Fruit fly (Drosophila melanogaster) whole organism, adult: ENCODE data around the gene CG7332.

Experiments
- CG11617 ChIP-seq: fragments of 200-800 bp; sonication (Bioruptor generic); optimal IDR thresholded peaks from 2 replicates; lab custom pipeline; 2017; ENCODE audit warnings: mild to moderate bottlenecking, missing biosample characterization, missing genetic modification reagents, missing genetic modification characterization
- CG12768 ChIP-seq: fragments of 200-800 bp; sonication (Bioruptor generic); optimal IDR thresholded peaks from 2 replicates; lab custom pipeline; 2017; ENCODE audit warnings: missing biosample characterization, missing genetic modification characterization, mild to moderate bottlenecking, moderate library complexity, missing genetic modification reagents
- CG14711 ChIP-seq: fragments of 200-800 bp; sonication (Bioruptor generic); optimal IDR thresholded peaks from 2 replicates; lab custom pipeline; 2018; ENCODE audit warnings: missing biosample characterization, mild to moderate bottlenecking, missing genetic modification characterization, moderate library complexity
- CG1620 ChIP-seq: fragments of 200-800 bp; sonication (Bioruptor generic); optimal IDR thresholded peaks from 2 replicates; lab custom pipeline; 2016; ENCODE audit warnings: missing biosample characterization, missing genetic modification characterization
- CG33017 ChIP-seq: fragments of 200-800 bp; sonication (Bioruptor generic); optimal IDR thresholded peaks from 2 replicates; lab custom pipeline; 2018; ENCODE audit warnings: missing biosample characterization, mild to moderate bottlenecking, missing genetic modification characterization, moderate library complexity
- CG5204 ChIP-seq: fragments of 200-800 bp; sonication (Bioruptor generic); optimal IDR thresholded peaks from 2 replicates; lab custom pipeline; 2016; ENCODE audit warnings: missing biosample characterization, missing genetic modification characterization
- CG7045 ChIP-seq: fragments of 200-800 bp; sonication (Bioruptor generic); optimal IDR thresholded peaks from 2 replicates; lab custom pipeline; 2017; ENCODE audit warnings: missing biosample characterization, mild to moderate bottlenecking, missing genetic modification characterization
- CG7101 ChIP-seq: fragments of 200-800 bp; sonication (Bioruptor generic); optimal IDR thresholded peaks from 2 replicates; lab custom pipeline; 2018; ENCODE audit warnings: missing biosample characterization, mild to moderate bottlenecking, missing genetic modification characterization, moderate library complexity
- Clk ChIP-seq: fragments of 200-800 bp; sonication (Bioruptor generic); optimal IDR thresholded peaks from 2 replicates; lab custom pipeline; 2017; ENCODE audit warnings: missing biosample characterization, missing genetic modification characterization
- Crg-1 ChIP-seq: fragments of 200-800 bp; sonication (Bioruptor generic); optimal IDR thresholded peaks from 2 replicates; lab custom pipeline; 2016; ENCODE audit warnings: missing biosample characterization, missing genetic modification characterization
- Hr96 ChIP-seq: fragments of 200-800 bp; sonication (Bioruptor generic); optimal IDR thresholded peaks from 2 replicates; lab custom pipeline; 2016; ENCODE audit warnings: missing biosample characterization, missing genetic modification characterization
- Mnt ChIP-seq: fragments of 200-800 bp; sonication (Bioruptor generic); optimal IDR thresholded peaks from 2 replicates; lab custom pipeline; 2016; ENCODE audit warnings: missing biosample characterization, mild to moderate bottlenecking, missing genetic modification characterization
- bab1 ChIP-seq: fragments of 200-800 bp; sonication (Bioruptor generic); optimal IDR thresholded peaks from 3 replicates; lab custom pipeline; 2019; ENCODE audit warnings: missing biosample characterization, mild to moderate bottlenecking, missing genetic modification characterization, moderate library complexity
- cic ChIP-seq: fragments of 200-800 bp; sonication (Bioruptor generic); optimal IDR thresholded peaks from 2 replicates; lab custom pipeline; 2017; ENCODE audit warnings: missing biosample characterization, mild to moderate bottlenecking, missing genetic modification characterization, moderate library complexity
- cnc ChIP-seq, 2 experiments: fragments of >200 bp; optimal IDR thresholded peaks; 2 replicates each; lab custom pipeline; 2017
- kay ChIP-seq: fragments of 200-800 bp; sonication (Bioruptor generic); peaks from one replicate; lab custom pipeline; 2016; ENCODE audit warnings: missing biosample characterization, missing genetic modification characterization, borderline replicate concordance
- ovo ChIP-seq: fragments of 200-800 bp; sonication (Bioruptor generic); optimal IDR thresholded peaks from 2 replicates; lab custom pipeline; 2016; ENCODE audit warnings: missing biosample characterization, missing genetic modification characterization
- pad ChIP-seq: fragments of 200-800 bp; sonication (Bioruptor generic); optimal IDR thresholded peaks from 3 replicates; lab custom pipeline; 2017; ENCODE audit warnings: missing biosample characterization, missing genetic modification characterization, mild to moderate bottlenecking, moderate library complexity, missing genetic modification reagents
- tj ChIP-seq: fragments of 200-800 bp; sonication (Bioruptor generic); optimal IDR thresholded peaks from 3 replicates; lab custom pipeline; 2017; ENCODE audit warnings: missing biosample characterization, mild to moderate bottlenecking, missing genetic modification characterization, moderate library complexity
- toe ChIP-seq: fragments of 200-800 bp; sonication (Bioruptor generic); optimal IDR thresholded peaks from 2 replicates; lab custom pipeline; 2016; ENCODE audit warnings: missing biosample characterization, missing genetic modification characterization

Gene CG7332

DNA sequence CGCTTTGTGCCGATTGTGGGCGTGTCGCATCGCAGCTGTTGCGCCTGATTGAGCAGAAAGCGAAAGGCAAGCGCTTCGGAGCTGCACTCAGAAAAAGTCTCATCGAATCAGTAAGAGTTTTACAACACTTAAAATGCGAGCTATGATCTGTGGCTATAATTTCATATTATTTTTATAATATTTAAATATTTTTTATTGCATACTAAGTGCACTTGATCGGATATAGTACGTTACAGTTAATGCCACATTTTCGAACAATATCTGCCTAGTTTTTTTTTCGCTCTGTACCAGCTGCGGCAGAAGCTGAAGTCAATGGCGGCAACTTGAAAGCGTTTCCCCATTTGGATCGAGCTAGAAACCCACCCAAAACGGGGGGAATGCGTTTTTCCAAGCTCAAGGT, 18.5 kb downstream of the CG7332 start:
- TF ChIP-seq CG1620 (GFP tag; lab: Kevin White, UChicago) (no peak), CG33017 (tag; lab: Kevin White, UChicago) (no peak), Crg-1 (GFP tag; lab: Kevin White, UChicago) (no peak), Mnt (no peak), toe (GFP tag; lab: Kevin White, UChicago) (no peak), CG7101 (tag; lab: Kevin White, UChicago) (no peak)

DNA sequence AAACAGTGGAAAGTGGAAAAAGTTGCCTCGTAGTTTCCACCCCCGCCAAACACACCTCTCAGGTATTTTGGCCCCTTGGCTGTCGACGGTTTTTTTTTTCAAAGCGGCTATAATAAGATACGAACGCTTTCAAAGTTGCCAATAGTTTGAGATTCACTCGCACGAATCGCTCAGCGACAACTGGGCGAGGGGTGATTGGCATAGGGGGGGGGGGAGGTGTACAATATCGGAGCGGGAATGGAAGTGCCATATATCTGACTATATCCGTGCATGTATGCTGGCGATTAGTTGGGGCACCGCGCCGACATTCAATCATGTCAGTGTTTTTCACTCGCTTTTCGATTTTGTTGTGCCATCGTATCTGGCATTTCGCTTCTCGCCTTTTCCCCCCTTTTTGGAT, 20.8 kb downstream of the CG7332 start:
- TF ChIP-seq Clk (GFP tag; lab: Kevin White, UChicago) (no peak), ovo (GFP tag; lab: Kevin White, UChicago) (no peak), cic (GFP tag; lab: Kevin White, UChicago) (no peak), CG7101 (tag; lab: Kevin White, UChicago) (no peak), Mnt (no peak), pad (no peak), CG1620 (GFP tag; lab: Kevin White, UChicago) (no peak), CG33017 (tag; lab: Kevin White, UChicago) (no peak), toe (GFP tag; lab: Kevin White, UChicago) (no peak), bab1 (GFP tag; lab: Kevin White, UChicago) (no peak), kay (GFP tag; lab: Kevin White, UChicago) (no peak), CG12768 (GFP tag; lab: Kevin White, UChicago) (no peak), CG7045 (GFP tag; lab: Kevin White, UChicago) (no peak), CG14711 (tag; lab: Kevin White, UChicago) (no peak)

DNA sequence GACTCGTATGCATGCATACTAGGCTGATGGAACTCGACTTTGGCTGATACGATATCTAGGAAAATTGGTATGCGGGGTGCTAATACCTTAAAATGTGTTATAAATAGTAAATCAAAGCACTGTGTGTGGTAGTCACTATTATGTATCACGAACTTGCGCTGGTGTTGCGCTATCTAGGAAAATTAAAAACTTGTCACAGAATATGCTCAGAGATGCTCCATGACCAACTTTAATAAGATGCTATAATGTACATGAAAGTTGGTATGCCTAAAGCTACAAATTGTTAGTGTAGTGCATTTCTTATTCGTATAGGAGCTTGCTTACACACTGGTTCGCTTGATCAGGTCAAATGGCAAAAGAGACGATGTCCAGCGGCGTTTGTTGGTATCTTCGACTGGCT, 26.5 kb downstream of the CG7332 start:
- no peak for TF ChIP-seq CG12768 (GFP tag; lab: Kevin White, UChicago)
- no peak for TF ChIP-seq tj
- no peak for TF ChIP-seq CG1620 (GFP tag; lab: Kevin White, UChicago)
- TF ChIP-seq pad = no peak
- TF ChIP-seq CG5204 (GFP tag; lab: Kevin White, UChicago) = no peak
- no peak for TF ChIP-seq CG7101 (tag; lab: Kevin White, UChicago)

DNA sequence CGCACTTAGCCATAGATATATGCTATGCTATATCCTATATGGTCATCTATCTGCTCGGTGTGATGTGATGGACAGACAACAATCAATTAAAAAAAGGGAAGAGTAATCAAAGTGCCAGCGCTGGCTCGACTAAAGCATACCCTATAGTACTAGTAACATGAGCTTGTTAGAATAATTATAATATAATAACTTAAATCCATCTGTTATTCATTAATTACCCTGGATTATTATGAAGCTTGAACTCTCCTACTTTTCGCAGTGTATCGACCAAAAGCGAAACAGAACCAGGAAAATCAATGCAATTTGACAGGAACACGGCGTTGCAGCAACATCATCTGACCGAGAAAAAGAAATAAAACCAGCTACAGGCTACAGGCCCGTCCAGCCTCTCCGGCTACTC, 29.0 kb downstream of the CG7332 start:
- TF ChIP-seq toe (GFP tag; lab: Kevin White, UChicago) = no peak
- TF ChIP-seq CG1620 (GFP tag; lab: Kevin White, UChicago) = no peak
- no peak for TF ChIP-seq CG33017 (tag; lab: Kevin White, UChicago)
- TF ChIP-seq CG14711 (tag; lab: Kevin White, UChicago) = no peak
- TF ChIP-seq kay (GFP tag; lab: Kevin White, UChicago) = no peak
- no peak for TF ChIP-seq CG7045 (GFP tag; lab: Kevin White, UChicago)
- TF ChIP-seq CG7101 (tag; lab: Kevin White, UChicago) = no peak
- no peak for TF ChIP-seq CG11617 (GFP tag; lab: Kevin White, UChicago)
- no peak for TF ChIP-seq tj
- TF ChIP-seq Crg-1 (GFP tag; lab: Kevin White, UChicago) = no peak
- TF ChIP-seq cic (GFP tag; lab: Kevin White, UChicago) = no peak
- no peak for TF ChIP-seq ovo (GFP tag; lab: Kevin White, UChicago)
- no peak for TF ChIP-seq CG5204 (GFP tag; lab: Kevin White, UChicago)
- TF ChIP-seq CG12768 (GFP tag; lab: Kevin White, UChicago) = no peak

DNA sequence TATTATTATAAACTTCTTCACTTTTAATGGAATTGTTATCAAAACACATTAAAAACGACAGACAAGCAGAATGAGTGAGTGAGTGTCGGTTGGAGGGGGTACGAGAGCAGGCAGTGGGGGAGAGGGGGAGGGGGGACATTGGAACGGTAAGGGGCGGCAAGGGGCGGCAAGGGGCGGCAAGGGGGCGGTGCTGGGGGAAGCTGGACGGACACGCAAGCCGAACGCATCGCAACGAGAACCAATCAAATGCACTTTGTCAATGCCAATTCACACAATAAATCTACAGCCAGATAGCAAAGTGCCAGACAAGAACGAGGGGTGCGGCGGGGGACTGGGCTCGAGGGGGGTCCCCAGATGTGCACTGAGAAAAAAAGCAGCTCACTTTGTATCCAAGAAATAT, 29.5 kb downstream of the CG7332 start:
- TF ChIP-seq cic (GFP tag; lab: Kevin White, UChicago) = no peak
- TF ChIP-seq toe (GFP tag; lab: Kevin White, UChicago) = no peak
- peak; percentile 8 for TF ChIP-seq pad

DNA sequence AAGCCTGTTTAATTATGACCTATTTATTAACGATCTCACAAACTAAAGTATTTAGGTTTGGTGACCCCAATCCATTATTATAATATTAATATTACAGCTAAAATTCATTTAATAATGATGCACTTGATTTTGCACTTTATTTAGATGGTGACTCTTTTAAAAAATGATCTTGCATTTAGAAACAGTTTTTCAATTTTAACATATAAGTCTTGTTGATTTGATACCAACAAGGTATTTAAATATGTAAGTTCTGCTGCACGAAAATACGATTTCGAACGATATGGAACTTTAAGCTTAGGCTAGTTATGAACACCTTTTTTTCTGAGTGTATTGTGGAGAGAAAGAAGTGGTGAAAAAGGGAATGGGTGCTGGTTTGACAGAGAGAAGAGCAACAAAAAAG, 29.9 kb downstream of the CG7332 start:
- TF ChIP-seq kay (GFP tag; lab: Kevin White, UChicago) = no peak
- TF ChIP-seq ovo (GFP tag; lab: Kevin White, UChicago) = no peak
- no peak for TF ChIP-seq bab1 (GFP tag; lab: Kevin White, UChicago)
- TF ChIP-seq CG7045 (GFP tag; lab: Kevin White, UChicago) = no peak
- no peak for TF ChIP-seq CG5204 (GFP tag; lab: Kevin White, UChicago)
- no peak for TF ChIP-seq CG14711 (tag; lab: Kevin White, UChicago)
- TF ChIP-seq CG12768 (GFP tag; lab: Kevin White, UChicago) = no peak
- TF ChIP-seq tj = no peak
- TF ChIP-seq pad = no peak
- TF ChIP-seq toe (GFP tag; lab: Kevin White, UChicago) = no peak
- TF ChIP-seq CG11617 (GFP tag; lab: Kevin White, UChicago) = no peak
- TF ChIP-seq Clk (GFP tag; lab: Kevin White, UChicago) = no peak
- no peak for TF ChIP-seq CG7101 (tag; lab: Kevin White, UChicago)
- TF ChIP-seq CG1620 (GFP tag; lab: Kevin White, UChicago) = no peak
- TF ChIP-seq Hr96 = no peak
- no peak for TF ChIP-seq CG33017 (tag; lab: Kevin White, UChicago)

DNA sequence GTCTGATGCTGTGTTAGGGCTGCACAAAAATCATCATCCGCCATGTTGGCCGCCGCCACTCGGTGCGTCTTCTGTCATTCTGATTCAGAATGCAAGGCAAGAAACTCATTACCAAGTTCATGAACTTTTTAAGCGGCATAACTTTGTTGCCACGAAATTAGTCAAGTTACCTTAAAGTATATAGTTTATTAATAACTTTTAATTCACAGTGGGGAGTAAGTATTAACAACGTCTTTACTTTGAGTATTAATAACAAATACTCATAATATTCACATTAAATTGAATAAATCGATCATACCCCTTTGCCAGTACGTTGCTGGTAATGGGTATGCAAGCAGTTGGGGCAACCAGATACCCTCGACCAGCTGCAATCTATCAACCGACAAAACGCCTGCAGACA, 33.3 kb downstream of the CG7332 start:
- no peak for TF ChIP-seq CG7101 (tag; lab: Kevin White, UChicago)
- TF ChIP-seq tj = no peak
- no peak for TF ChIP-seq CG5204 (GFP tag; lab: Kevin White, UChicago)
- no peak for TF ChIP-seq Clk (GFP tag; lab: Kevin White, UChicago)
- TF ChIP-seq CG33017 (tag; lab: Kevin White, UChicago) = no peak
- TF ChIP-seq cnc (optimal IDR thresholded peaks at IDR 0.05; lab: Kevin White, UChicago) = no peak
